Worm (Caenorhabditis elegans) whole organism, L3 larva: Measurements from ENCODE around the gene C56G2.22.
A peak's percentile ranks its signal among the peaks of the same experiment; 100 is the strongest.

ENCODE experiments used
- R02D3.7 ChIP-seq: fragments of 150-350 bp; optimal IDR thresholded peaks from 2 replicates; lab custom pipeline; 2014; ENCODE audit warnings: missing biosample characterization, missing genetic modification characterization
- ZK546.5 ChIP-seq: sonication (generic microtip); optimal IDR thresholded peaks from 2 replicates; lab custom pipeline; 2017; ENCODE audit warnings: missing biosample characterization, missing genetic modification characterization
- aly-2 ChIP-seq: fragments of 150-350 bp; optimal IDR thresholded peaks from 2 replicates; lab custom pipeline; 2014; ENCODE audit warnings: missing biosample characterization, missing genetic modification characterization
- ama-1 ChIP-seq: fragments of 150-350 bp; optimal IDR thresholded peaks from 2 replicates; lab custom pipeline; 2018
- ceh-16 ChIP-seq: sonication (generic microtip); optimal IDR thresholded peaks from 2 replicates; lab custom pipeline; 2017; ENCODE audit warnings: missing biosample characterization, missing genetic modification characterization
- ceh-28 ChIP-seq: fragments of 150-350 bp; optimal IDR thresholded peaks from 2 replicates; lab custom pipeline; 2014; ENCODE audit warnings: missing biosample characterization, missing genetic modification reagents, missing genetic modification characterization
- ceh-9 ChIP-seq: sonication (generic microtip); optimal IDR thresholded peaks from 2 replicates; lab custom pipeline; 2018; ENCODE audit warnings: missing biosample characterization, missing genetic modification characterization
- daf-12 ChIP-seq: fragments of 150-350 bp; optimal IDR thresholded peaks from 2 replicates; lab custom pipeline; 2014; ENCODE audit warnings: missing biosample characterization, missing genetic modification reagents, missing genetic modification characterization
- egl-27 ChIP-seq: sonication (generic microtip); optimal IDR thresholded peaks from 4 replicates; lab custom pipeline; 2017; ENCODE audit warnings: missing biosample characterization, missing genetic modification reagents, missing genetic modification characterization
- egl-5 ChIP-seq: fragments of 150-350 bp; optimal IDR thresholded peaks from 2 replicates; lab custom pipeline; 2017; ENCODE audit warnings: missing biosample characterization, missing genetic modification reagents, missing genetic modification characterization, inconsistent platforms
- elt-1 ChIP-seq: fragments of 150-350 bp; optimal IDR thresholded peaks from 2 replicates; lab custom pipeline; 2014; ENCODE audit warnings: missing biosample characterization, missing genetic modification characterization
- elt-2 ChIP-seq: sonication (generic microtip); optimal IDR thresholded peaks from 2 replicates; lab custom pipeline; 2016; ENCODE audit warnings: missing genetic modification reagents, mild to moderate bottlenecking, missing genetic modification characterization, missing compliant biosample characterization
- elt-3 ChIP-seq, 3 experiments: fragments of 150-350 bp in 1 of 3; sonication (generic microtip) in 2 of 3; optimal IDR thresholded peaks; 2 replicates in 2 of 3; 4 replicates in 1 of 3; lab custom pipeline; 2014 to 2017; ENCODE audit warnings: missing biosample characterization in 3 of 3, missing genetic modification characterization in 3 of 3
- eor-1 ChIP-seq, 2 experiments: fragments of 150-350 bp; optimal IDR thresholded peaks; 2 replicates each; lab custom pipeline; 2014 to 2018; ENCODE audit warnings: missing biosample characterization in 2 of 2, missing genetic modification characterization in 2 of 2
- fkh-10 ChIP-seq: sonication (generic microtip); optimal IDR thresholded peaks from 2 replicates; lab custom pipeline; 2017; ENCODE audit warnings: missing biosample characterization, missing genetic modification reagents, missing genetic modification characterization
- fkh-2 ChIP-seq: fragments of 150-350 bp; optimal IDR thresholded peaks from 2 replicates; lab custom pipeline; 2014; ENCODE audit warnings: missing biosample characterization, missing genetic modification reagents, missing genetic modification characterization
- hmg-11 ChIP-seq: sonication (generic microtip); optimal IDR thresholded peaks from 2 replicates; lab custom pipeline; 2016; ENCODE audit warnings: missing genetic modification characterization, missing compliant biosample characterization
- jun-1 ChIP-seq: fragments of 150-350 bp; optimal IDR thresholded peaks from 2 replicates; lab custom pipeline; 2014; ENCODE audit warnings: missing biosample characterization, missing genetic modification reagents, missing genetic modification characterization
- lin-15B ChIP-seq: fragments of 150-350 bp; optimal IDR thresholded peaks from 2 replicates; lab custom pipeline; 2014; ENCODE audit warnings: missing biosample characterization, missing genetic modification characterization
- lin-39 ChIP-seq: fragments of 150-350 bp; optimal IDR thresholded peaks from 2 replicates; lab custom pipeline; 2018; ENCODE audit warnings: missing biosample characterization, missing genetic modification reagents, missing genetic modification characterization
- lsy-12 ChIP-seq: sonication (generic microtip); optimal IDR thresholded peaks from 2 replicates; lab custom pipeline; 2016; ENCODE audit warnings: mild to moderate bottlenecking, missing genetic modification characterization, missing compliant biosample characterization
- mdl-1 ChIP-seq: fragments of 150-350 bp; optimal IDR thresholded peaks from 2 replicates; lab custom pipeline; 2014; ENCODE audit warnings: missing biosample characterization, missing genetic modification characterization
- nfya-1 ChIP-seq: sonication (generic microtip); optimal IDR thresholded peaks from 2 replicates; lab custom pipeline; 2017; ENCODE audit warnings: missing genetic modification characterization, mild to moderate bottlenecking, missing compliant biosample characterization, antibody characterized with exemption, moderate library complexity; ENCODE audit not compliant: insufficient read depth
- nhr-11 ChIP-seq: fragments of 150-350 bp; optimal IDR thresholded peaks from 2 replicates; lab custom pipeline; 2014; ENCODE audit warnings: missing biosample characterization, missing genetic modification characterization
- nhr-12 ChIP-seq: fragments of 150-350 bp; optimal IDR thresholded peaks from 2 replicates; lab custom pipeline; 2014; ENCODE audit warnings: missing biosample characterization, missing genetic modification characterization
- nhr-23 ChIP-seq: fragments of 150-350 bp; optimal IDR thresholded peaks from 2 replicates; lab custom pipeline; 2014; ENCODE audit warnings: missing biosample characterization, missing genetic modification reagents, missing genetic modification characterization
- nhr-237 ChIP-seq: fragments of 150-350 bp; optimal IDR thresholded peaks from 2 replicates; lab custom pipeline; 2014; ENCODE audit warnings: missing biosample characterization, missing genetic modification characterization
- nhr-25 ChIP-seq: sonication (generic microtip); optimal IDR thresholded peaks from 2 replicates; lab custom pipeline; 2017; ENCODE audit warnings: missing biosample characterization, missing genetic modification characterization
- nhr-28 ChIP-seq: fragments of 150-350 bp; optimal IDR thresholded peaks from 2 replicates; lab custom pipeline; 2014; ENCODE audit warnings: missing biosample characterization, missing genetic modification characterization
- nhr-43 ChIP-seq: sonication (generic microtip); optimal IDR thresholded peaks from 2 replicates; lab custom pipeline; 2016; ENCODE audit warnings: mild to moderate bottlenecking, missing genetic modification characterization, missing compliant biosample characterization; ENCODE audit not compliant: poor library complexity, severe bottlenecking
- nhr-67 ChIP-seq: fragments of 150-350 bp; optimal IDR thresholded peaks from 2 replicates; lab custom pipeline; 2014; ENCODE audit warnings: missing biosample characterization, missing genetic modification characterization
- nhr-77 ChIP-seq: fragments of 150-350 bp; optimal IDR thresholded peaks from 2 replicates; lab custom pipeline; 2014; ENCODE audit warnings: missing biosample characterization, missing genetic modification characterization
- pha-4 ChIP-seq: fragments of 150-350 bp; optimal IDR thresholded peaks from 2 replicates; lab custom pipeline; 2014; ENCODE audit warnings: missing biosample characterization, missing genetic modification reagents, missing genetic modification characterization
- pqm-1 ChIP-seq: fragments of 150-350 bp; optimal IDR thresholded peaks from 2 replicates; lab custom pipeline; 2017; ENCODE audit warnings: missing biosample characterization, missing genetic modification characterization, inconsistent platforms
- skn-1 ChIP-seq: fragments of 150-350 bp; optimal IDR thresholded peaks from 2 replicates; lab custom pipeline; 2014; ENCODE audit warnings: missing biosample characterization, missing genetic modification characterization
- snpc-4 ChIP-seq: fragments of 150-350 bp; optimal IDR thresholded peaks from 2 replicates; lab custom pipeline; 2014; ENCODE audit warnings: missing biosample characterization, missing genetic modification characterization
- tbx-2 ChIP-seq: sonication (generic microtip); optimal IDR thresholded peaks from 2 replicates; lab custom pipeline; 2016; ENCODE audit warnings: mild to moderate bottlenecking, missing genetic modification characterization, missing compliant biosample characterization
- unc-39 ChIP-seq: sonication (generic microtip); optimal IDR thresholded peaks from 4 replicates; lab custom pipeline; 2017; ENCODE audit warnings: missing biosample characterization, missing genetic modification characterization
- unc-62 ChIP-seq: fragments of 150-350 bp; sonication (generic microtip); optimal IDR thresholded peaks from 4 replicates; lab custom pipeline; 2014; ENCODE audit warnings: missing biosample characterization, missing genetic modification reagents, missing genetic modification characterization
- zag-1 ChIP-seq: fragments of 150-350 bp; optimal IDR thresholded peaks from 2 replicates; lab custom pipeline; 2014; ENCODE audit warnings: missing biosample characterization, missing genetic modification characterization
- ztf-11 ChIP-seq: fragments of 150-350 bp; optimal IDR thresholded peaks from 2 replicates; lab custom pipeline; 2014; ENCODE audit warnings: missing biosample characterization, missing genetic modification characterization
- ztf-4 ChIP-seq: fragments of 150-350 bp; optimal IDR thresholded peaks from 2 replicates; lab custom pipeline; 2014; ENCODE audit warnings: missing biosample characterization, missing genetic modification characterization

Gene C56G2.22

DNA sequence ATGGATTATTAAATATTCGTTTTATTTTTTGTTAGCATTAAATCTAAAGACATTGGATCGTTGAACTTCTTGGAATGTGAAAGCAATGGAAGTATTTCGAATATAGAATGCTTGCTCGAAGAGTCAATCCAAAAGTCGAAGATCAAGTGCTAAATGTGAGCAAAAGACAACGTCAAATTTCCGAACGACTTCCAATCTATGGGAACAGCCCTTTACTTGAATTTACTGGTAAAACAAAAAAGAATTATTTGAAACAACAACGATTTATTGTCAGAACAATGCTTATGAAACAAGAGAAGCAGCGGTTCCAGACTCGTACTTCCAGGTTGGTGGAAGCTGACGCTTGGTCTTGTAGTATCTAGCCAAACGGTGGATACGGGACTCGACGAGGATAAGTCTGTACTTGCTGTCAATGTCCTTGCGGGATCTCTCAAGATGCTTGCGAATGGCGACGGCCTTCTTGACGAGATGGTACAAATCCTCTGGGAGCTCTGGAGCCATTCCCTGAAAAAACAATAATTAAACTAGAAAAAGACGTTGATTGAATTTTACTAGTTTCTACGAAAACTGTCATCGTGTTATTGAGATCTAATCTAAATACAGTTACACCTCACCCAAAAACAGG is 27.7 kb downstream of the C56G2.22 start:
- no peak for TF ChIP-seq pha-4 (tag; lab: Kevin White, UChicago)
- peak; percentile 8 for TF ChIP-seq elt-2
- no peak for TF ChIP-seq nhr-25 (tag; lab: Kevin White, UChicago)
- TF ChIP-seq nhr-77 (tag; lab: Kevin White, UChicago): no peak
- TF ChIP-seq nhr-12 (tag; lab: Kevin White, UChicago): no peak
- TF ChIP-seq elt-1 (tag; lab: Kevin White, UChicago): no peak
- TF ChIP-seq ceh-9 (tag; lab: Kevin White, UChicago): no peak
- no peak for TF ChIP-seq unc-62 (GFP tag; lab: Kevin White, UChicago)
- TF ChIP-seq daf-12: no peak

DNA sequence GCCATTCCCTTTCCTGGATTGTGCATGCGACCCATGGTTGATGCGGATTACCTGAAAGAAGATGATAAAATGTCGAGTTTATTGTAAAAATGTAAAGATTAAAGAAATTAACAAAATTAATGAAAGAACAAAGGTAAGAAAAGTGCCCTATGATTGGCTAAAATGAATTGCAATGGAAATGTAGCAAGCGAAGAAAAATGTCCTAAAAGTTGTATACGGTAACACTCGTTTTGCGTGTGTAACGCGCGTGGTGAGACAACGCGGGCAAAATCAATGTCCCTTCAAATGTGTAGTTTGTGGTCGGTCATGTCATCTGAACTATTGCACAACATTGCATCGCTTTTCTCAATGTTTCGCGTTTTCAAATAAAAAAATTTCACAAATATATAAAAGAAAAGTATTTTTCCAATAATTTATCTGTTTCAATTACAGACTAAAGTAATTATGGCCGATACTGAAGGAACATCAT is 28.7 kb downstream of the C56G2.22 start, which contains the start of the genes rps-13 and nfx-1:
rps-13 (minus strand) TSS at position 51 of the 469 bp plus-strand sequence.
nfx-1 (plus strand) TSS at position 433 of the 469 bp plus-strand sequence.
- TF ChIP-seq nhr-43 (tag; lab: Kevin White, UChicago) (peak; percentile 78), zag-1 (tag; lab: Kevin White, UChicago) (no peak), ceh-16 (tag; lab: Kevin White, UChicago) (no peak), ceh-28 (tag; lab: Kevin White, UChicago) (peak; percentile 50), unc-39 (tag; lab: Kevin White, UChicago) (no peak), R02D3.7 (peak; percentile 43), ztf-11 (no peak), skn-1 (peak; percentile 73), egl-5 (peak; percentile 58), fkh-10 (GFP tag; lab: Kevin White, UChicago) (no peak), nfya-1 (tag; lab: Kevin White, UChicago) (peak; percentile 97), nhr-23 (peak; percentile 92), pha-4 (tag; lab: Kevin White, UChicago) (peak; percentile 94), lin-39 (peak; percentile 84), elt-3 (tag; optimal IDR thresholded peaks at IDR 0.05; lab: Kevin White, UChicago) (no peak), hmg-11 (tag; lab: Kevin White, UChicago) (peak; percentile 52), pqm-1 (tag; lab: Kevin White, UChicago) (peak; percentile 34), nhr-11 (tag; lab: Kevin White, UChicago) (peak; percentile 40), nhr-25 (tag; lab: Kevin White, UChicago) (peak; percentile 82), nhr-77 (tag; lab: Kevin White, UChicago) (no peak), elt-2 (peak; percentile 51), lin-15B (peak; percentile 83)
- TF ChIP-seq, all 47 proteins: peak for 15

DNA sequence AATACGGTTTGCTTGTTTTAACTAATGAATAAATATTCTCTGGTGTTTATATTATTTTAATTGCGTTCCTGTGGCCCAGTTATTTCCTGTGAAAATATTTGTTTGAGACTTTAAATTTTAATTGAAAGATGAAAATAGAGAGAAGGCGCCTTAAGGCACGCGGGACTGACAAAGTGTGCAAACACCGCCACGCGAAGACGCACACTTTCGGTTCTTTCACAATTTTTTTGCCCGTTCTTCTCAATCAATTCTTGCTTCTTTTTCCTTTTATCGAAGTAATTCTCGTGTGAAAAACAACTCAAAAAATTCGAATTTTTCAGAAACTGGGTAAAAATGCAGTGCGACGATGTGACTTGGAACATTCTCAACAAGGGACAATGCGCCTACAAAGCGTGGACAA is 32.9 kb downstream of the C56G2.22 start, which contains the start of gene C16A3.6:
C16A3.6 (plus strand) TSS at position 84 of the 400 bp plus-strand sequence.
- TF ChIP-seq ceh-28 (tag; lab: Kevin White, UChicago): no peak
- TF ChIP-seq skn-1: no peak
- TF ChIP-seq fkh-2 (tag; lab: Kevin White, UChicago): no peak
- TF ChIP-seq nhr-77 (tag; lab: Kevin White, UChicago): no peak
- peak; percentile 32 for TF ChIP-seq hmg-11 (tag; lab: Kevin White, UChicago)
- no peak for TF ChIP-seq nhr-11 (tag; lab: Kevin White, UChicago)
- TF ChIP-seq fkh-10 (GFP tag; lab: Kevin White, UChicago): no peak
- TF ChIP-seq pqm-1 (tag; lab: Kevin White, UChicago): no peak
- no peak for TF ChIP-seq ztf-4 (tag; lab: Kevin White, UChicago)
- no peak for TF ChIP-seq ceh-9 (tag; lab: Kevin White, UChicago)
- TF ChIP-seq unc-39 (tag; lab: Kevin White, UChicago): no peak
- no peak for TF ChIP-seq lin-39
- no peak for TF ChIP-seq zag-1 (tag; lab: Kevin White, UChicago)
- TF ChIP-seq egl-27 (tag; lab: Kevin White, UChicago): no peak
- TF ChIP-seq nhr-12 (tag; lab: Kevin White, UChicago): no peak
- TF ChIP-seq lin-15B: no peak
- TF ChIP-seq ZK546.5 (tag; lab: Kevin White, UChicago): no peak
- peak; percentile 37 for TF ChIP-seq nfya-1 (tag; lab: Kevin White, UChicago)
- no peak for TF ChIP-seq R02D3.7
- no peak for TF ChIP-seq unc-62 (GFP tag; lab: Kevin White, UChicago)
- peak; percentile 75 for TF ChIP-seq ama-1 (lab: Kevin White, UChicago)
- TF ChIP-seq snpc-4 (tag; lab: Kevin White, UChicago): no peak
- TF ChIP-seq daf-12: no peak
- no peak for TF ChIP-seq nhr-237 (tag; lab: Kevin White, UChicago)
- no peak for TF ChIP-seq nhr-25 (tag; lab: Kevin White, UChicago)
- no peak for TF ChIP-seq lsy-12 (tag; lab: Kevin White, UChicago)
- TF ChIP-seq mdl-1: no peak
- no peak for TF ChIP-seq nhr-28 (tag; lab: Kevin White, UChicago)
- no peak for TF ChIP-seq tbx-2 (tag; lab: Kevin White, UChicago)
- TF ChIP-seq nhr-67 (tag; lab: Kevin White, UChicago): no peak
- TF ChIP-seq nhr-23: peak; percentile 11
- no peak for TF ChIP-seq ceh-16 (tag; lab: Kevin White, UChicago)
- no peak for TF ChIP-seq ztf-11
- TF ChIP-seq elt-3 (tag; optimal IDR thresholded peaks at IDR 0.05; lab: Kevin White, UChicago): no peak
- TF ChIP-seq elt-2: peak; percentile 14
- no peak for TF ChIP-seq jun-1 (tag; lab: Kevin White, UChicago)
- no peak for TF ChIP-seq nhr-43 (tag; lab: Kevin White, UChicago)
- peak; percentile 40 for TF ChIP-seq pha-4 (tag; lab: Kevin White, UChicago)
- no peak for TF ChIP-seq eor-1 (tag; optimal IDR thresholded peaks at IDR 0.05; lab: Kevin White, UChicago)
- TF ChIP-seq aly-2 (tag; lab: Kevin White, UChicago): no peak
